Fruit fly (Drosophila melanogaster) whole organism, embryonic: Measurements from ENCODE around the gene Jhbp2.

Experiments used
- Atf-2 ChIP-seq: fragments of 200-800 bp; sonication (Bioruptor generic); optimal IDR thresholded peaks from 2 replicates; lab custom pipeline; 2016; ENCODE audit warnings: missing biosample characterization, missing genetic modification characterization
- CG13775 ChIP-seq: fragments of 200-800 bp; sonication (Bioruptor generic); optimal IDR thresholded peaks from 3 replicates; lab custom pipeline; 2017; ENCODE audit warnings: missing biosample characterization, mild to moderate bottlenecking, missing genetic modification characterization
- CG14441 ChIP-seq: fragments of 200-800 bp; sonication (Bioruptor generic); IDR thresholded peaks from 2 replicates; pipeline ENCODE4 v1.3.6; 2022; ENCODE audit warnings: missing biosample characterization, missing genetic modification characterization
- CG15269 ChIP-seq: fragments of 200-800 bp; sonication (Bioruptor generic); optimal IDR thresholded peaks from 2 replicates; lab custom pipeline; 2018; ENCODE audit warnings: missing biosample characterization, mild to moderate bottlenecking, missing genetic modification characterization, moderate library complexity
- CG1529 ChIP-seq: fragments of 200-800 bp; sonication (Bioruptor generic); optimal IDR thresholded peaks from 3 replicates; lab custom pipeline; 2018; ENCODE audit warnings: missing biosample characterization, missing genetic modification characterization
- CG17612 ChIP-seq: fragments of 200-800 bp; sonication (Bioruptor generic); IDR thresholded peaks from 2 replicates; pipeline ENCODE4 v1.3.6; 2022; ENCODE audit warnings: missing biosample characterization, missing genetic modification characterization
- CG1792 ChIP-seq: fragments of 200-800 bp; sonication (Bioruptor generic); optimal IDR thresholded peaks from 2 replicates; lab custom pipeline; 2016; ENCODE audit warnings: missing biosample characterization, missing genetic modification characterization
- CG31365 ChIP-seq: fragments of 200-800 bp; sonication (Bioruptor generic); optimal IDR thresholded peaks from 2 replicates; lab custom pipeline; 2018; ENCODE audit warnings: missing biosample characterization, mild to moderate bottlenecking, missing genetic modification characterization
- CG31441 ChIP-seq: fragments of 200-800 bp; sonication (Bioruptor generic); IDR thresholded peaks from 2 replicates; pipeline ENCODE4 v1.3.6; 2022; ENCODE audit warnings: missing biosample characterization, missing genetic modification characterization
- CG3163 ChIP-seq: fragments of 200-800 bp; sonication (Bioruptor generic); optimal IDR thresholded peaks from 3 replicates; lab custom pipeline; 2016; ENCODE audit warnings: missing biosample characterization, missing genetic modification characterization
- CG3838 ChIP-seq: fragments of 200-800 bp; sonication (Bioruptor generic); optimal IDR thresholded peaks from 3 replicates; lab custom pipeline; 2016; ENCODE audit warnings: missing biosample characterization, missing genetic modification characterization
- CG4404 ChIP-seq: fragments of 200-800 bp; sonication (Bioruptor generic); IDR thresholded peaks from 2 replicates; pipeline ENCODE4 v1.3.6; 2022; ENCODE audit warnings: missing biosample characterization, missing genetic modification characterization
- CG6813 ChIP-seq: fragments of 200-800 bp; sonication (Bioruptor generic); optimal IDR thresholded peaks from 2 replicates; lab custom pipeline; 2017; ENCODE audit warnings: missing biosample characterization, missing genetic modification characterization, mild to moderate bottlenecking, moderate library complexity, missing genetic modification reagents
- CG7357 ChIP-seq: fragments of 200-800 bp; sonication (Bioruptor generic); IDR thresholded peaks from 3 replicates; pipeline ENCODE4 v1.3.6; 2022; ENCODE audit warnings: missing biosample characterization, missing genetic modification characterization
- CG7963 ChIP-seq: fragments of 200-800 bp; sonication (Bioruptor generic); IDR thresholded peaks from 3 replicates; pipeline ENCODE4 v1.3.6; 2022; ENCODE audit warnings: missing biosample characterization, missing genetic modification characterization; ENCODE audit not compliant: partially characterized antibody
- CG8388 ChIP-seq: fragments of 200-800 bp; sonication (Bioruptor generic); optimal IDR thresholded peaks from 2 replicates; lab custom pipeline; 2019; ENCODE audit warnings: missing biosample characterization, mild to moderate bottlenecking, missing genetic modification characterization, moderate library complexity
- Chrac-16 ChIP-seq: fragments of 200-800 bp; sonication (Bioruptor generic); optimal IDR thresholded peaks from 3 replicates; lab custom pipeline; 2016; ENCODE audit warnings: missing biosample characterization, missing genetic modification characterization
- Mad ChIP-seq: fragments of 200-800 bp; sonication (Bioruptor generic); optimal IDR thresholded peaks from 2 replicates; lab custom pipeline; 2016; ENCODE audit warnings: missing biosample characterization, missing genetic modification characterization
- Med ChIP-seq: fragments of 200-800 bp; sonication (Bioruptor generic); peaks from one replicate; lab custom pipeline; 2016; ENCODE audit warnings: missing biosample characterization, missing genetic modification characterization, mild to moderate bottlenecking, inconsistent platforms, moderate library complexity
- Pdp1 ChIP-seq, 2 experiments: fragments of 200-800 bp; sonication (Bioruptor generic); optimal IDR thresholded peaks; 3 replicates each; lab custom pipeline; 2016; ENCODE audit warnings: missing biosample characterization in 2 of 2, missing genetic modification characterization in 2 of 2, mild to moderate bottlenecking in 1 of 2, moderate library complexity in 1 of 2
- Spps ChIP-seq: fragments of 200-800 bp; sonication (Bioruptor generic); optimal IDR thresholded peaks from 2 replicates; lab custom pipeline; 2018; ENCODE audit warnings: missing biosample characterization, mild to moderate bottlenecking, missing genetic modification characterization
- Stat92E ChIP-seq, 3 experiments: fragments of >200 bp in 2 of 3; fragments of 200-800 bp in 1 of 3; sonication (Bioruptor generic) in 1 of 3; optimal IDR thresholded peaks; 2 replicates each; lab custom pipeline; 2017 to 2019; ENCODE audit warnings: missing biosample characterization in 3 of 3, missing genetic modification characterization in 3 of 3, mild to moderate bottlenecking in 1 of 3, moderate library complexity in 1 of 3
- Xrp1 ChIP-seq: fragments of 200-800 bp; sonication (Bioruptor generic); IDR thresholded peaks from 2 replicates; pipeline ENCODE4 v1.3.6; 2022; ENCODE audit warnings: missing biosample characterization, missing genetic modification characterization
- ac ChIP-seq: fragments of 200-800 bp; sonication (Bioruptor generic); optimal IDR thresholded peaks from 3 replicates; lab custom pipeline; 2017; ENCODE audit warnings: missing biosample characterization, mild to moderate bottlenecking, missing genetic modification characterization
- al ChIP-seq: fragments of 200-800 bp; sonication (Bioruptor generic); IDR thresholded peaks from 2 replicates; pipeline ENCODE4 v1.3.6; 2022; ENCODE audit warnings: missing biosample characterization, missing genetic modification characterization
- amos ChIP-seq: fragments of 200-800 bp; sonication (Bioruptor generic); IDR thresholded peaks from 2 replicates; pipeline ENCODE4 v1.3.6; 2022; ENCODE audit warnings: missing biosample characterization, missing genetic modification characterization; ENCODE audit not compliant: partially characterized antibody
- chinmo ChIP-seq: fragments of 200-800 bp; sonication (Bioruptor generic); IDR thresholded peaks from 4 replicates; pipeline ENCODE4 v1.3.6; 2022; ENCODE audit warnings: missing biosample characterization, missing genetic modification characterization; ENCODE audit not compliant: partially characterized antibody
- crc ChIP-seq: fragments of 200-800 bp; sonication (Bioruptor generic); optimal IDR thresholded peaks from 2 replicates; lab custom pipeline; 2016; ENCODE audit warnings: missing biosample characterization, missing genetic modification characterization
- croc ChIP-seq: fragments of 200-800 bp; sonication (Bioruptor generic); conservative IDR thresholded peaks from 3 replicates; pipeline ENCODE4 v1.3.6; 2022; ENCODE audit warnings: missing biosample characterization, missing genetic modification characterization
- crol ChIP-seq: fragments of 200-800 bp; sonication (Bioruptor generic); IDR thresholded peaks from 2 replicates; pipeline ENCODE4 v1.3.6; 2022; ENCODE audit warnings: missing biosample characterization, missing genetic modification characterization
- dm ChIP-seq: fragments of 200-800 bp; sonication (Bioruptor generic); optimal IDR thresholded peaks from 3 replicates; lab custom pipeline; 2016; ENCODE audit warnings: missing biosample characterization, missing genetic modification characterization
- gem ChIP-seq: fragments of 200-800 bp; sonication (Bioruptor generic); optimal IDR thresholded peaks from 2 replicates; lab custom pipeline; 2019; ENCODE audit warnings: missing biosample characterization, mild to moderate bottlenecking, missing genetic modification characterization, moderate library complexity
- grn ChIP-seq: fragments of 200-800 bp; sonication (Bioruptor generic); optimal IDR thresholded peaks from 3 replicates; lab custom pipeline; 2017; ENCODE audit warnings: missing biosample characterization, missing genetic modification characterization
- insv ChIP-seq, 2 experiments: fragments of 200-800 bp; sonication (Bioruptor generic); optimal IDR thresholded peaks; 3 replicates each; lab custom pipeline; 2016 to 2018; ENCODE audit warnings: missing biosample characterization in 2 of 2, missing genetic modification characterization in 2 of 2
- ken ChIP-seq: fragments of 200-800 bp; sonication (Bioruptor generic); IDR thresholded peaks from 3 replicates; pipeline ENCODE4 v1.3.6; 2022; ENCODE audit warnings: missing biosample characterization, missing genetic modification characterization
- lab ChIP-seq: fragments of 200-800 bp; sonication (Bioruptor generic); optimal IDR thresholded peaks from 3 replicates; lab custom pipeline; 2017; ENCODE audit warnings: missing biosample characterization, missing genetic modification characterization, mild to moderate bottlenecking, moderate library complexity, missing genetic modification reagents
- lov ChIP-seq, 2 experiments: fragments of 200-800 bp in 1 of 2; fragments of >200 bp in 1 of 2; sonication (Bioruptor generic) in 1 of 2; IDR thresholded peaks in 1 of 2; optimal IDR thresholded peaks in 1 of 2; 2 replicates in 1 of 2; 3 replicates in 1 of 2; pipeline versions ENCODE4 v1.3.6 to Lab custom; 2017 to 2022; ENCODE audit warnings: missing biosample characterization in 1 of 2, missing genetic modification characterization in 1 of 2
- mirr ChIP-seq: fragments of 200-800 bp; sonication (Bioruptor generic); optimal IDR thresholded peaks from 3 replicates; lab custom pipeline; 2018; ENCODE audit warnings: missing biosample characterization, mild to moderate bottlenecking, missing genetic modification characterization
- nau ChIP-seq: fragments of 200-800 bp; sonication (Bioruptor generic); optimal IDR thresholded peaks from 3 replicates; lab custom pipeline; 2017; ENCODE audit warnings: missing biosample characterization, mild to moderate bottlenecking, missing genetic modification characterization, missing genetic modification reagents
- otp ChIP-seq: fragments of 200-800 bp; sonication (Bioruptor generic); IDR thresholded peaks from 3 replicates; pipeline ENCODE4, ENCODE4 v1.3.6; 2022; ENCODE audit warnings: missing biosample characterization, missing genetic modification characterization
- pan ChIP-seq, 4 experiments: fragments of >200 bp in 3 of 4; fragments of 200-800 bp in 1 of 4; sonication (Bioruptor generic) in 1 of 4; optimal IDR thresholded peaks in 3 of 4; IDR thresholded peaks in 1 of 4; 2 replicates each; pipeline versions ENCODE4 v1.3.6 to Lab custom; 2017 to 2022; ENCODE audit warnings: missing biosample characterization in 2 of 4, missing genetic modification characterization in 2 of 4, mixed read lengths in 1 of 4
- scrt ChIP-seq: fragments of 200-800 bp; sonication (Bioruptor generic); optimal IDR thresholded peaks from 2 replicates; lab custom pipeline; 2018; ENCODE audit warnings: missing biosample characterization, mild to moderate bottlenecking, missing genetic modification characterization, moderate library complexity
- sd ChIP-seq: fragments of 200-800 bp; sonication (Bioruptor generic); optimal IDR thresholded peaks from 3 replicates; lab custom pipeline; 2018; ENCODE audit warnings: missing biosample characterization, mild to moderate bottlenecking, missing genetic modification characterization, moderate library complexity
- sim ChIP-seq: fragments of 200-800 bp; sonication (Bioruptor generic); IDR thresholded peaks from 2 replicates; pipeline ENCODE4 v1.3.6; 2022; ENCODE audit warnings: missing biosample characterization, missing genetic modification characterization
- sr ChIP-seq: fragments of 200-800 bp; sonication (Bioruptor generic); IDR thresholded peaks from 3 replicates; pipeline ENCODE4 v1.3.6; 2022; ENCODE audit warnings: missing biosample characterization, missing genetic modification characterization
- stc ChIP-seq: fragments of 200-800 bp; sonication (Bioruptor generic); IDR thresholded peaks from 2 replicates; pipeline ENCODE4 v1.3.6; 2022; ENCODE audit warnings: missing biosample characterization, missing genetic modification characterization
- tap ChIP-seq: fragments of 200-800 bp; optimal IDR thresholded peaks from 3 replicates; lab custom pipeline; 2019; ENCODE audit warnings: missing biosample characterization, mild to moderate bottlenecking, missing genetic modification characterization, moderate library complexity
- vvl ChIP-seq: fragments of 200-800 bp; sonication (Bioruptor generic); IDR thresholded peaks from 2 replicates; pipeline ENCODE4 v1.3.6; 2022; ENCODE audit warnings: missing biosample characterization, missing genetic modification characterization

Jhbp2 gene

DNA sequence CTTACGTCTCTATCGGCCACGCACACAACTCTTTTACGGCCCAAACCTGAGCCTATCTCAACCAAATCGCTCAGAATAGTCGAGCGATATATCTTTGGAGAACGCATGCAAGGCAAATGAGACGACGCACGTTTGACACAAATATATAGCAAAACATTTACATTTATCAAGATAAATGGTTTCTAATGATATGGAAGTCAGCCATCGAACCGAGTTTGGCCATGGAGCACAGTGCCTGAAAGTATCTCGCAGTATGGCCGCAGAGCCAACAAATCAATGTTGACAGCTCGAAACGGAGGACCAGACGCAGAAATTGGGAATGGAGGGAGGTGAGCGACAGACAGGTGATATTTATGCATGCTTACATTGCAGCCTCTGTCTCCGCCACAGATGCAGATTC, 26.3 kb upstream of the Jhbp2 start (continued):
- TF ChIP-seq scrt (GFP tag; lab: Kevin White, UChicago) (no peak), chinmo (0 out of 4 replicates have a peak, but pooled peaks have one; percentile 51), CG15269 (peak; percentile 23), amos (GFP tag; lab: Robert Waterston, UW) (no peak), gem (tag; lab: Kevin White, UChicago) (no peak), mirr (GFP tag; lab: Kevin White, UChicago) (no peak), sim (GFP tag; lab: Robert Waterston, UW) (no peak), stc (GFP tag; lab: Robert Waterston, UW) (no peak), CG31441 (GFP tag; lab: Robert Waterston, UW) (no peak), grn (GFP tag; lab: Kevin White, UChicago) (peak; percentile 69), crc (GFP tag; lab: Kevin White, UChicago) (no peak), lov (optimal IDR thresholded peaks at IDR 0.05; lab: Kevin White, UChicago) (no peak), lov (GFP tag; IDR thresholded peaks at IDR 0.05; lab: Robert Waterston, UW) (0 out of 3 replicates have a peak, but pooled peaks have one; percentile 34), vvl (GFP tag; lab: Robert Waterston, UW) (peak; percentile 18; the same call in 1 of the 2 replicates), Spps (tag; lab: Kevin White, UChicago) (no peak), Mad (GFP tag; lab: Kevin White, UChicago) (no peak), crol (GFP tag; lab: Robert Waterston, UW) (no peak), Atf-2 (no peak), CG8388 (GFP tag; lab: Kevin White, UChicago) (no peak), tap (tag; lab: Kevin White, UChicago) (no peak), CG13775 (GFP tag; lab: Kevin White, UChicago) (no peak), CG17612 (GFP tag; lab: Robert Waterston, UW) (no peak), dm (GFP tag; lab: Kevin White, UChicago) (no peak), ac (peak; percentile 23), CG1529 (GFP tag; lab: Kevin White, UChicago) (no peak), Chrac-16 (GFP tag; lab: Kevin White, UChicago) (no peak), croc (GFP tag; lab: Robert Waterston, UW) (no peak), CG3838 (GFP tag; lab: Kevin White, UChicago) (no peak), lab (GFP tag; lab: Kevin White, UChicago) (no peak), insv (GFP tag; optimal IDR thresholded peaks at IDR 0.05; lab: Kevin White, UChicago) (no peak), CG7357 (GFP tag; lab: Robert Waterston, UW) (no peak), CG4404 (GFP tag; lab: Robert Waterston, UW) (no peak), CG31365 (tag; lab: Kevin White, UChicago) (no peak), Xrp1 (no peak)

DNA sequence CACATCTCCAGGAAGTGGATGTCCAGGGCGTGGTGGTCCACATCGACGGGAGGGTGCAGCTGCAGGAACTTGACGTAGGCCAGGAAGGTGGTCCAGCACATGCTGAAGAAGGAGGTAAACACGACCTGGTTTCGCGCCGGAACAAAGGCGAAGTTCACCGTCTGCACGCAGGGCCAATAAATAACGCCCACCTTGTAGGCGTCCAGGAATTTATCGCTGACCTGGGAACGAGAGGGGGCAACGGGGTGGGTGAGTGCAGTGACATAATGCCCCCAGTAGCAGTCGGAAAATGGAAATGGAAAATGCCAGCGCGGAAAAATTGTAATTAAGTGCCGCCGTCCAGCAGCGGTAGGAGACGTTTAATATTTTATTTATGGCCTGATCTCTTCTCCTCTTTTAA, 25.5 kb upstream of the Jhbp2 start:
- TF ChIP-seq sim (GFP tag; lab: Robert Waterston, UW) (0 out of 2 replicates have a peak, but pooled peaks have one; percentile 24), sd (tag; lab: Kevin White, UChicago) (peak; percentile 45), pan (optimal IDR thresholded peaks at IDR 0.05; lab: Kevin White, UChicago) (no peak), pan (GFP tag; optimal IDR thresholded peaks at IDR 0.05 in 1 of 2, IDR thresholded peaks at IDR 0.05 in 1 of 2) (peak in 1 of 2 experiments; percentile 7), Med (GFP tag; lab: Kevin White, UChicago) (peak; percentile 59), Pdp1 (GFP tag; optimal IDR thresholded peaks at IDR 0.05; lab: Kevin White, UChicago) (peak in 1 of 2 experiments; percentile 40), otp (GFP tag; lab: Robert Waterston, UW) (no peak), CG6813 (GFP tag; lab: Kevin White, UChicago) (no peak), CG3163 (GFP tag; lab: Kevin White, UChicago) (no peak), nau (no peak), ken (no peak), al (GFP tag; lab: Robert Waterston, UW) (no peak), CG7963 (GFP tag; lab: Robert Waterston, UW) (0 out of 3 replicates have a peak, but pooled peaks have one; percentile 32), Stat92E (GFP tag; optimal IDR thresholded peaks at IDR 0.05; lab: Kevin White, UChicago) (no peak), sr (GFP tag; lab: Robert Waterston, UW) (peak; percentile 27; the same call in 1 of the 3 replicates), crol (GFP tag; lab: Robert Waterston, UW) (peak; percentile 66), CG14441 (GFP tag; lab: Robert Waterston, UW) (no peak), CG1792 (GFP tag; lab: Kevin White, UChicago) (no peak)
- TF ChIP-seq, all 482 proteins: peak for 8
